Fruit fly (Drosophila melanogaster): ENCODE data around the gene CG3603.

DNA sequence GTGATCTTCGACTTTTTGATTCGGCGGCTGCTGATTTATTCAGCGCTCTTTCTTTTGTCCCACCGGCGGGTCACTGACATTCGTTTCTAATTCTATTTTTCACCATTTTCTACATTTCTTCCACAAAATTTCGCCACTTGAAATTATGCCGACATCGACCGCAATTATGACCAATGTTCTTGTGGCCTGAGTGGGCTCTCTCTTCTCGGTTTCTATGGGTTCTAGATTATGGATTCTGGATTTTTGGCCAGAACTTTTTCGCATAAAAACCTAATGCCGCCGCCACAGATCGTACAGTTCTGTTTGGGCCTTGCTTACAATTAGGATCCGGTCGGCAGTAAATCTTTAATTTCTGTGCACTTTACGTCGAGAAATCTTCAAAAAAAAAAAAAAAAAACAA is 11.1 kb upstream of the CG3603 start, which contains the start of gene CG3598:
- no peak for TF ChIP-seq CG7045 (GFP tag; optimal IDR thresholded peaks at IDR 0.05)
- TF ChIP-seq kay (GFP tag; ENCODE audit: borderline replicate concordance) = no peak
- TF ChIP-seq toe (GFP tag; optimal IDR thresholded peaks at IDR 0.05) = no peak
- no peak for TF ChIP-seq Clk (GFP tag; optimal IDR thresholded peaks at IDR 0.05)
- no peak for TF ChIP-seq Crg-1 (GFP tag; optimal IDR thresholded peaks at IDR 0.05)
- TF ChIP-seq CG33017 (tag; optimal IDR thresholded peaks at IDR 0.05) = no peak
- TF ChIP-seq cnc (optimal IDR thresholded peaks at IDR 0.05) = no peak
- no peak for TF ChIP-seq CG5204 (GFP tag; optimal IDR thresholded peaks at IDR 0.05)
- no peak for TF ChIP-seq ovo (GFP tag; optimal IDR thresholded peaks at IDR 0.05)
- TF ChIP-seq cic (GFP tag; optimal IDR thresholded peaks at IDR 0.05) = no peak
- TF ChIP-seq CG1620 (GFP tag; optimal IDR thresholded peaks at IDR 0.05) = no peak
- TF ChIP-seq tj (GFP tag; optimal IDR thresholded peaks at IDR 0.05) = no peak
